Worm (Caenorhabditis elegans) whole organism, young adult: ENCODE results near the gene C50H11.8.

ENCODE experiments used
- D2030.7 ChIP-seq: fragments of 200-800 bp; sonication (Bioruptor generic); IDR thresholded peaks from 2 replicates; pipeline ENCODE4 v1.3.6; 2022; ENCODE audit warnings: missing genetic modification reagents, missing genetic modification characterization, missing compliant biosample characterization
- K12H6.12 ChIP-seq: fragments of 200-800 bp; sonication (Bioruptor generic); optimal IDR thresholded peaks from 2 replicates; lab custom pipeline; 2018; ENCODE audit warnings: mild to moderate bottlenecking, missing genetic modification characterization, missing compliant biosample characterization
- T26A5.8 ChIP-seq: sonication (generic microtip); optimal IDR thresholded peaks from 2 replicates; lab custom pipeline; 2016; ENCODE audit warnings: missing genetic modification characterization, missing compliant biosample characterization
- Y53F4B.3 ChIP-seq: fragments of 200-800 bp; sonication (Bioruptor generic); IDR thresholded peaks from 2 replicates; pipeline ENCODE4 v1.3.6; 2022; ENCODE audit warnings: missing genetic modification reagents, missing genetic modification characterization, missing compliant biosample characterization
- Y53G8AR.9 ChIP-seq: fragments of 200-800 bp; sonication (Bioruptor generic); conservative IDR thresholded peaks from 2 replicates; pipeline ENCODE4 v1.3.6; 2022; ENCODE audit warnings: missing genetic modification reagents, missing genetic modification characterization, missing compliant biosample characterization
- Y95B8A.8 ChIP-seq: fragments of 200-800 bp; sonication (Bioruptor generic); IDR thresholded peaks from 2 replicates; pipeline ENCODE4 v1.3.6; 2022; ENCODE audit warnings: missing genetic modification reagents, missing genetic modification characterization, missing compliant biosample characterization
- cebp-1 ChIP-seq, 2 experiments: fragments of 200-800 bp in 1 of 2; sonication (Bioruptor generic) in 1 of 2; sonication (generic microtip) in 1 of 2; IDR thresholded peaks in 1 of 2; optimal IDR thresholded peaks in 1 of 2; 2 replicates each; pipeline versions ENCODE4 v1.3.6 to Lab custom; 2017 to 2022; ENCODE audit warnings: missing compliant biosample characterization in 2 of 2, missing genetic modification characterization in 2 of 2, mild to moderate bottlenecking in 1 of 2, missing genetic modification reagents in 1 of 2, moderate library complexity in 1 of 2
- ceh-79 ChIP-seq: sonication (generic microtip); optimal IDR thresholded peaks from 2 replicates; lab custom pipeline; 2017; ENCODE audit warnings: mild to moderate bottlenecking, missing genetic modification characterization, missing compliant biosample characterization
- ets-4 ChIP-seq: fragments of 200-800 bp; sonication (Bioruptor generic); optimal IDR thresholded peaks from 2 replicates; lab custom pipeline; 2018; ENCODE audit warnings: mild to moderate bottlenecking, missing genetic modification characterization, missing compliant biosample characterization
- fkh-3 ChIP-seq: sonication (generic microtip); optimal IDR thresholded peaks from 2 replicates; lab custom pipeline; 2016; ENCODE audit warnings: mild to moderate bottlenecking, missing genetic modification characterization, missing compliant biosample characterization
- hlh-26 ChIP-seq: fragments of 200-800 bp; sonication (Bioruptor generic); conservative IDR thresholded peaks from 2 replicates; pipeline ENCODE4 v1.3.6; 2022; ENCODE audit warnings: missing genetic modification reagents, missing genetic modification characterization, missing compliant biosample characterization
- unc-130 ChIP-seq: sonication (generic microtip); optimal IDR thresholded peaks from 2 replicates; lab custom pipeline; 2016; ENCODE audit warnings: missing genetic modification reagents, missing genetic modification characterization, missing compliant biosample characterization
- ztf-22 ChIP-seq: fragments of 200-800 bp; sonication (Bioruptor generic); optimal IDR thresholded peaks from 2 replicates; lab custom pipeline; 2018; ENCODE audit warnings: mild to moderate bottlenecking, missing genetic modification characterization, moderate library complexity, missing compliant biosample characterization

DNA sequence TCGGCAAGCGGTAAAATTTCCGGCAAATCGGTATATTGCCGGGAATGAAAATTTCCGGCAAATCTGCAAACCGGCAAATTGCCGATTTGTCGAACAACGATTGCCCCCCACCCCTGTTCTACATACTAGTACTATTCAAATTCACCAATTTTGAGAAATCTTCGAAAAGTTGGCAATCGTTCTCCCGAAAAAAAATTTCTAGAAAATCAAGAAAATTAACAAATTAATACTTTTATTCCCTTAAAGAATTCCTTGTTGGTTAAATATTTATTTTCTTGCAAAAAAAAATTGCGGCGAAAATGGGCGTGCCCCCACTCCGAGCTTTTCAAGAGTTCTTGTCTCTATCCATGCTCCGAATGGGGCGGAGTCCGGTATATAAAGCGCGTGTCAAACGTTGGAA is at the start of gene C50H11.8:
- TF ChIP-seq fkh-3 (no peak), ets-4 (no peak), Y53G8AR.9 (no peak), Y53F4B.3 (GFP tag; lab: Robert Waterston, UW) (no peak), K12H6.12 (tag; lab: Kevin White, UChicago) (no peak), Y95B8A.8 (GFP tag; lab: Robert Waterston, UW) (no peak), unc-130 (GFP tag; lab: Kevin White, UChicago) (no peak), ztf-22 (GFP tag; lab: Kevin White, UChicago) (no peak), ceh-79 (no peak), hlh-26 (GFP tag; lab: Robert Waterston, UW) (no peak), D2030.7 (GFP tag; lab: Robert Waterston, UW) (no peak), T26A5.8 (tag; lab: Kevin White, UChicago) (no peak), cebp-1 (GFP tag; IDR thresholded peaks at IDR 0.05; lab: Robert Waterston, UW) (no peak), cebp-1 (tag; optimal IDR thresholded peaks at IDR 0.05; lab: Kevin White, UChicago) (no peak)
